Worm (Caenorhabditis elegans): Measurements from ENCODE around the gene sru-2.

sru-2 gene

DNA sequence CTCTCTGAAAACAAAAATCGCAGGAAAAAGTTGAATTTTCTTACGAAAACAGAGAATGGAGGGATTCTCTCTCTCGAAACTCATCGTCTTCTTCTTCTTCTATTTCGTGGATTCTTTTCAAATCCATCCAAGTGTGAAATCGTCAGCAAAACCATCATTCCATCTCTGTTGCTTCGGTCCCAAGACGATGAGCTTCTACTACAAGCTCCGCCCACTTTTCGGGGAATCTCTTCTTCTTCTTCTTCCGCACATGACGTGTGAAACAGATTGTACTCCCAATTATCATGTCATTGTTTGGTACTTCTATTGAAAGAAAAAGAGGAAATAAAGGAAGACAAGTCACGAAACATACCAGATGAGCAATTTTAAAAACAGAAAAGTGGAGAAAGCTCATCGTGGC, 37.1 kb downstream of the sru-2 start:
- TF ChIP-seq nhr-120 (GFP tag; IDR thresholded peaks at IDR 0.05) = no peak
- TF ChIP-seq dpl-1 (GFP tag; optimal IDR thresholded peaks at IDR 0.05) = no peak
- no peak for TF ChIP-seq pbrm-1 (GFP tag; IDR thresholded peaks at IDR 0.05)
- TF ChIP-seq F23B12.7 (tag; optimal IDR thresholded peaks at IDR 0.05; ENCODE audit: insufficient read depth) = no peak
- TF ChIP-seq egl-44 (GFP tag; IDR thresholded peaks at IDR 0.05) = no peak

DNA sequence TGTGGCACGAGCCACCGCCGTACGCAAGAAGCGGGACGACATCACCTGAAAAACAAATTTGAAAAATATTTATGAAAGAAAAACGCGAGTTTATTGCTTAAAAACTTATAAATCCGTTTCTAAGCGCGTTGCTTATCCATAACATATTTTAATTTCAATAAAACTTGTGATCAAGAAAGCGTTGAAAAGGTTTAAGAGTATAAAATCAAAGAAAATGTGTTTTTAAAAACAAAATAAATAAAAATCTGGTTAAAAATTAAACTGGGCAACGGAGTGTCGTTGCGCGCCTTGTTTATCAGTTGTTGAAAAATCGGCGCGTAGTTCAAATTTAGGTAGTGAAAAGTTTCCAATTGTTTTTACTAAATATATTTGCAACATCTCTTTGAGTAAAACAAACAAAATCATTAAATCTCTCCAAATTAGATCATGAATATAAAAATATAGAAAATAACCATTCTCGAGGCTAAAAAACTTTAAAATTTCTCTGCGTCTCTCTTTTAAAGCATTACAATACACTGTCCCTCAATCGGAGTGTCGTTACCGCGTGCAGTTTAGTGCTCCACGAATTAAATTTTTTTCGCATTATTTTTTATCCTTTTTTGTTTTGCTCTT, 38.9 kb downstream of the sru-2 start, which contains the start of gene ndua-5:
TSS of gene ndua-5 (minus strand) at position 51 of the 612 bp plus-strand sequence.
- TF ChIP-seq him-1 (tag; optimal IDR thresholded peaks at IDR 0.05) = no peak
- TF ChIP-seq hmg-1.2 (GFP tag; IDR thresholded peaks at IDR 0.05) = peak; percentile 81
- peak; percentile 53 for TF ChIP-seq dpl-1 (GFP tag; optimal IDR thresholded peaks at IDR 0.05)
- TF ChIP-seq lin-35 (GFP tag; optimal IDR thresholded peaks at IDR 0.05) = peak in 1 of 3 experiments; percentile 61
- no peak for TF ChIP-seq tbp1 (GFP tag; optimal IDR thresholded peaks at IDR 0.05)
- TF ChIP-seq efl-1 (GFP tag; optimal IDR thresholded peaks at IDR 0.05) = peak; percentile 56
- peak; percentile 80 for TF ChIP-seq lin-54 (GFP tag; optimal IDR thresholded peaks at IDR 0.05)
- no peak for TF ChIP-seq snpc-3.4 (tag; optimal IDR thresholded peaks at IDR 0.05)
- no peak for TF ChIP-seq ZK185.1 (tag; optimal IDR thresholded peaks at IDR 0.05; ENCODE audit: poor library complexity, severe bottlenecking)
- no peak for TF ChIP-seq cebp-2 (GFP tag; IDR thresholded peaks at IDR 0.05)
- no peak for TF ChIP-seq D2030.7 (GFP tag; IDR thresholded peaks at IDR 0.05)
- TF ChIP-seq attf-3 (GFP tag; conservative IDR thresholded peaks at IDR 0.05) = peak; percentile 93
- no peak for TF ChIP-seq snpc-4 (GFP tag; optimal IDR thresholded peaks at IDR 0.05)
- peak in 2 of 4 experiments; percentile 10 to 62 for TF ChIP-seq snpc-4 (tag; optimal IDR thresholded peaks at IDR 0.05)
- no peak for TF ChIP-seq lir-1 (GFP tag; conservative IDR thresholded peaks at IDR 0.05)

DNA sequence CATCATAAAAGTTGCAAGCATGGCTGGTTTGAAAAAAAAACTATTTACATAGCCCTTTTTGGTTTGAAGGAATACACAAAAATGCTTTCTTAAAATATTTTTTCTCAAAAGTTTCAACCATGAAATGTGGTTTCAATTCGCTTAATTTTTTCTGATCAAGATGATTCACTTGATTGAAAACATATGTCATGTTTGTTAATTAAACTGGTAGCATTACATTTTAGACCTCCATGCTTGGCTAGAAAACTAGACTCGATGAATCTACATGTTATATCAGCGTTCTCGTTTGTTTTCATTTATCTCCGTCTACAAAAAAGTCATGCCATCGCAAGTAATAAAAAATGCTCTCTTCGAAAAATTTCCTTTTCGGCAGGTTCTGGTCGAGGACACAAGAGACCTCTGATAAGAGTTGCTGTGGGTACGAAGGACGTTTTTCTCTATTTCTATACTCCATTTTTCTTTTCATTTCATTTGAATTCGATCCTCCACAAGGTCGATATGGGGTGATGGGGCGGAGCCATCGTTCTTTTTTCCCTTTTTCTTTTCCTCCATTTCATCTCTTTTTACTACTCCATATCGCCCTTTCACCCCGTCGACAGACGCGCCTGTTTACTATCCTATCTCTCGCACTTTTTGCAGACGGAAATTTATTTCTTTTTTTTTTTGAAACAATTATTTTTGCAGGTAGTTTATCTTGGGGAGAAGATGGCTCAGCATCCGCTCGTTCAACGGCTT, 39.8 kb downstream of the sru-2 start, which contains the start of gene elo-1:
TSS of gene elo-1 (plus strand) at position 685 of the 735 bp plus-strand sequence.
- TF ChIP-seq attf-5 (GFP tag; optimal IDR thresholded peaks at IDR 0.05) = peak; percentile 41
- TF ChIP-seq snpc-4 (GFP tag; optimal IDR thresholded peaks at IDR 0.05) = no peak
- peak in 1 of 4 experiments; percentile 26 for TF ChIP-seq snpc-4 (tag; optimal IDR thresholded peaks at IDR 0.05)
- TF ChIP-seq lin-40 (tag; optimal IDR thresholded peaks at IDR 0.05) = peak; percentile 51
- TF ChIP-seq cebp-1 (GFP tag; IDR thresholded peaks at IDR 0.05) = no peak
- TF ChIP-seq cebp-1 (tag; optimal IDR thresholded peaks at IDR 0.05) = peak; percentile 41
- TF ChIP-seq mel-28 (tag; optimal IDR thresholded peaks at IDR 0.05; ENCODE audit: borderline replicate concordance) = no peak
- 0 out of 2 replicates have a peak, but pooled peaks have one; percentile 13 for TF ChIP-seq Y53G8AR.9 (GFP tag; conservative IDR thresholded peaks at IDR 0.05)
- 0 out of 2 replicates have a peak, but pooled peaks have one; percentile 61 for TF ChIP-seq egl-44 (GFP tag; IDR thresholded peaks at IDR 0.05)
- no peak for TF ChIP-seq cebp-2 (GFP tag; IDR thresholded peaks at IDR 0.05)
- TF ChIP-seq nhr-90 (tag; optimal IDR thresholded peaks at IDR 0.05) = peak; percentile 5
- TF ChIP-seq madf-10 (tag; optimal IDR thresholded peaks at IDR 0.05) = peak; percentile 14
- TF ChIP-seq B0336.3 (GFP tag; IDR thresholded peaks at IDR 0.05) = peak; percentile 44; the same call in 1 of the 2 replicates
- peak; percentile 2 for TF ChIP-seq tbp1 (GFP tag; optimal IDR thresholded peaks at IDR 0.05)
- TF ChIP-seq ama-1 (optimal IDR thresholded peaks at IDR 0.05) = no peak
- no peak for TF ChIP-seq ama-1 (GFP tag; optimal IDR thresholded peaks at IDR 0.05)
- no peak for TF ChIP-seq efl-1 (GFP tag; optimal IDR thresholded peaks at IDR 0.05)
- 0 out of 2 replicates have a peak, but pooled peaks have one; percentile 52 for TF ChIP-seq C06A6.2 (GFP tag; conservative IDR thresholded peaks at IDR 0.05)
- peak; percentile 67 for TF ChIP-seq dox-1 (GFP tag; IDR thresholded peaks at IDR 0.05)
- no peak for TF ChIP-seq snpc-3.4 (tag; optimal IDR thresholded peaks at IDR 0.05)
- no peak for TF ChIP-seq ZK185.1 (tag; optimal IDR thresholded peaks at IDR 0.05; ENCODE audit: poor library complexity, severe bottlenecking)
- peak; percentile 29 for TF ChIP-seq lin-54 (GFP tag; optimal IDR thresholded peaks at IDR 0.05)
- peak; percentile 98 for TF ChIP-seq nhr-80 (tag; optimal IDR thresholded peaks at IDR 0.05)
- peak; percentile 62; the same call in 1 of the 2 replicates for TF ChIP-seq nfyb-1 (GFP tag; IDR thresholded peaks at IDR 0.05)
- TF ChIP-seq let-607 (tag; optimal IDR thresholded peaks at IDR 0.05) = peak in 1 of 2 experiments; percentile 8
- TF ChIP-seq ztf-22 (GFP tag; optimal IDR thresholded peaks at IDR 0.05) = peak; percentile 15
- peak; percentile 1 for TF ChIP-seq atf-7 (tag; optimal IDR thresholded peaks at IDR 0.05)

Data from whole organism, young adult.